Fruit fly (Drosophila melanogaster) S2 (cell line): ENCODE data around the gene CG31955.

Experiments used
- CG8478 ChIP-seq: fragments of >200 bp; optimal IDR thresholded peaks from 2 replicates; lab custom pipeline; 2018
- CTCF ChIP-seq, 2 experiments: fragments of >200 bp; optimal IDR thresholded peaks; 2 replicates each; lab custom pipeline; 2018

dm6 chr2L:3731055-3731454, 18.1 kb upstream of the CG31955 start:
- TF ChIP-seq CG8478 (lab: Kevin White, UChicago) (no peak), CTCF (optimal IDR thresholded peaks at IDR 0.05; lab: Kevin White, UChicago) (no peak)
